Fruit fly (Drosophila melanogaster) whole organism, embryonic: ENCODE data around the gene CG11891.
A peak's percentile ranks its signal among the peaks of the same experiment; 100 is the strongest.

Source experiments
- Atf3 ChIP-seq: fragments of 200-800 bp; sonication (Bioruptor generic); optimal IDR thresholded peaks from 3 replicates; lab custom pipeline; 2016; ENCODE audit warnings: missing biosample characterization, missing genetic modification characterization
- Awh ChIP-seq: fragments of 200-800 bp; sonication (Bioruptor generic); IDR thresholded peaks from 2 replicates; pipeline ENCODE4, ENCODE4 v1.3.6; 2022; ENCODE audit warnings: missing biosample characterization, missing genetic modification characterization
- CG10147 ChIP-seq: fragments of 200-800 bp; sonication (Bioruptor generic); optimal IDR thresholded peaks from 2 replicates; lab custom pipeline; 2019; ENCODE audit warnings: missing biosample characterization, mild to moderate bottlenecking, missing genetic modification characterization, moderate library complexity
- CG11085 ChIP-seq: fragments of 200-800 bp; sonication (Bioruptor generic); IDR thresholded peaks from 2 replicates; pipeline ENCODE4 v1.3.6; 2022; ENCODE audit warnings: missing biosample characterization, missing genetic modification characterization
- CG11247 ChIP-seq: fragments of 200-800 bp; sonication (Bioruptor generic); IDR thresholded peaks from 2 replicates; pipeline ENCODE4 v1.3.6; 2022; ENCODE audit warnings: missing biosample characterization, missing genetic modification characterization
- CG11456 ChIP-seq: fragments of 200-800 bp; sonication (Bioruptor generic); IDR thresholded peaks from 3 replicates; pipeline ENCODE4 v1.3.6; 2022; ENCODE audit warnings: missing biosample characterization, missing genetic modification characterization
- CG12236 ChIP-seq: fragments of 200-800 bp; sonication (Bioruptor generic); optimal IDR thresholded peaks from 2 replicates; lab custom pipeline; 2016; ENCODE audit warnings: missing biosample characterization, missing genetic modification characterization
- CG15696 ChIP-seq: fragments of 200-800 bp; sonication (Bioruptor generic); optimal IDR thresholded peaks from 2 replicates; lab custom pipeline; 2019; ENCODE audit warnings: missing biosample characterization, mild to moderate bottlenecking, missing genetic modification characterization, moderate library complexity
- CG17612 ChIP-seq: fragments of 200-800 bp; sonication (Bioruptor generic); IDR thresholded peaks from 2 replicates; pipeline ENCODE4 v1.3.6; 2022; ENCODE audit warnings: missing biosample characterization, missing genetic modification characterization
- CG18011 ChIP-seq: fragments of 200-800 bp; sonication (Bioruptor generic); optimal IDR thresholded peaks from 2 replicates; lab custom pipeline; 2017; ENCODE audit warnings: missing biosample characterization, missing genetic modification characterization, mild to moderate bottlenecking, moderate library complexity, missing genotype
- CG1832 ChIP-seq: fragments of 200-800 bp; sonication (Bioruptor generic); optimal IDR thresholded peaks from 2 replicates; lab custom pipeline; 2017; ENCODE audit warnings: missing biosample characterization, mild to moderate bottlenecking, missing genetic modification characterization, inconsistent platforms
- CG31365 ChIP-seq: fragments of 200-800 bp; sonication (Bioruptor generic); optimal IDR thresholded peaks from 2 replicates; lab custom pipeline; 2018; ENCODE audit warnings: missing biosample characterization, mild to moderate bottlenecking, missing genetic modification characterization
- CG3163 ChIP-seq: fragments of 200-800 bp; sonication (Bioruptor generic); optimal IDR thresholded peaks from 3 replicates; lab custom pipeline; 2016; ENCODE audit warnings: missing biosample characterization, missing genetic modification characterization
- CG4424 ChIP-seq: fragments of 200-800 bp; sonication (Bioruptor generic); optimal IDR thresholded peaks from 3 replicates; lab custom pipeline; 2016; ENCODE audit warnings: missing biosample characterization, missing genetic modification characterization
- CG6765 ChIP-seq: fragments of 200-800 bp; sonication (Bioruptor generic); optimal IDR thresholded peaks from 3 replicates; lab custom pipeline; 2017; ENCODE audit warnings: missing biosample characterization, mild to moderate bottlenecking, missing genetic modification characterization
- CG7786 ChIP-seq: fragments of 200-800 bp; sonication (Bioruptor generic); optimal IDR thresholded peaks from 2 replicates; lab custom pipeline; 2016; ENCODE audit warnings: missing biosample characterization, missing genetic modification characterization
- CG8290 ChIP-seq, 3 experiments: fragments of 200-800 bp; sonication (Bioruptor generic); optimal IDR thresholded peaks; 2 replicates each; lab custom pipeline; 2016 to 2019; ENCODE audit warnings: missing biosample characterization in 3 of 3, missing genetic modification characterization in 3 of 3, mild to moderate bottlenecking in 2 of 3, moderate library complexity in 1 of 3
- CG9609 ChIP-seq: fragments of 200-800 bp; sonication (Bioruptor generic); optimal IDR thresholded peaks from 3 replicates; lab custom pipeline; 2016; ENCODE audit warnings: missing biosample characterization, missing genetic modification characterization
- CG9727 ChIP-seq: fragments of 200-800 bp; sonication (Bioruptor generic); optimal IDR thresholded peaks from 3 replicates; lab custom pipeline; 2017; ENCODE audit warnings: missing biosample characterization, mild to moderate bottlenecking, missing genetic modification characterization
- Deaf1 ChIP-seq: fragments of 200-800 bp; optimal IDR thresholded peaks from 3 replicates; lab custom pipeline; 2019; ENCODE audit warnings: missing biosample characterization, mild to moderate bottlenecking, missing genetic modification characterization, moderate library complexity
- E2f2 ChIP-seq: fragments of 200-800 bp; sonication (Bioruptor generic); IDR thresholded peaks from 2 replicates; pipeline ENCODE4 v1.3.6; 2022; ENCODE audit warnings: missing biosample characterization, missing genetic modification characterization
- ERR ChIP-seq: fragments of 200-800 bp; sonication (Bioruptor generic); optimal IDR thresholded peaks from 2 replicates; lab custom pipeline; 2016; ENCODE audit warnings: missing biosample characterization, missing genetic modification characterization
- HLH4C ChIP-seq: fragments of 200-800 bp; sonication (Bioruptor generic); IDR thresholded peaks from 3 replicates; pipeline ENCODE4 v1.3.6; 2022; ENCODE audit warnings: missing biosample characterization, missing genetic modification characterization; ENCODE audit not compliant: partially characterized antibody
- Hr39 ChIP-seq: fragments of >200 bp; optimal IDR thresholded peaks from 2 replicates; lab custom pipeline; 2017
- Med ChIP-seq: fragments of 200-800 bp; sonication (Bioruptor generic); peaks from one replicate; lab custom pipeline; 2016; ENCODE audit warnings: missing biosample characterization, missing genetic modification characterization, mild to moderate bottlenecking, inconsistent platforms, moderate library complexity
- PHDP ChIP-seq: fragments of 200-800 bp; sonication (Bioruptor generic); optimal IDR thresholded peaks from 3 replicates; lab custom pipeline; 2018; ENCODE audit warnings: missing biosample characterization, mild to moderate bottlenecking, missing genetic modification characterization, moderate library complexity
- Pdp1 ChIP-seq, 2 experiments: fragments of 200-800 bp; sonication (Bioruptor generic); optimal IDR thresholded peaks; 3 replicates each; lab custom pipeline; 2016; ENCODE audit warnings: missing biosample characterization in 2 of 2, missing genetic modification characterization in 2 of 2, mild to moderate bottlenecking in 1 of 2, moderate library complexity in 1 of 2
- Ravus ChIP-seq: fragments of 200-800 bp; sonication (Bioruptor generic); IDR thresholded peaks from 2 replicates; pipeline ENCODE4 v1.3.6; 2022; ENCODE audit warnings: missing biosample characterization, missing genetic modification characterization
- Sry-δ ChIP-seq: fragments of 200-800 bp; sonication (Bioruptor generic); optimal IDR thresholded peaks from 2 replicates; lab custom pipeline; 2016; ENCODE audit warnings: missing biosample characterization, missing genetic modification characterization
- Trl ChIP-seq, 3 experiments: fragments of >200 bp in 2 of 3; fragments of 200-800 bp in 1 of 3; sonication (Bioruptor generic) in 1 of 3; optimal IDR thresholded peaks; 2 replicates in 1 of 3; 3 replicates in 2 of 3; lab custom pipeline; 2016 to 2017; ENCODE audit warnings: missing biosample characterization in 1 of 3, missing genetic modification characterization in 1 of 3
- Xrp1 ChIP-seq: fragments of 200-800 bp; sonication (Bioruptor generic); IDR thresholded peaks from 2 replicates; pipeline ENCODE4 v1.3.6; 2022; ENCODE audit warnings: missing biosample characterization, missing genetic modification characterization
- ato ChIP-seq: fragments of 200-800 bp; sonication (Bioruptor generic); IDR thresholded peaks from 2 replicates; pipeline ENCODE4 v1.3.6; 2022; ENCODE audit warnings: missing biosample characterization, missing genetic modification characterization; ENCODE audit not compliant: partially characterized antibody
- bcd ChIP-seq: fragments of 200-800 bp; sonication (Bioruptor generic); optimal IDR thresholded peaks from 2 replicates; lab custom pipeline; 2017; ENCODE audit warnings: missing biosample characterization, mild to moderate bottlenecking, missing genetic modification characterization
- btn ChIP-seq: fragments of 200-800 bp; sonication (Bioruptor generic); optimal IDR thresholded peaks from 2 replicates; lab custom pipeline; 2016; ENCODE audit warnings: missing biosample characterization, missing genetic modification characterization
- caup ChIP-seq: fragments of 200-800 bp; sonication (Bioruptor generic); optimal IDR thresholded peaks from 3 replicates; lab custom pipeline; 2017; ENCODE audit warnings: missing biosample characterization, mild to moderate bottlenecking, missing genetic modification characterization, moderate library complexity; ENCODE audit not compliant: severe bottlenecking
- chinmo ChIP-seq: fragments of 200-800 bp; sonication (Bioruptor generic); IDR thresholded peaks from 4 replicates; pipeline ENCODE4 v1.3.6; 2022; ENCODE audit warnings: missing biosample characterization, missing genetic modification characterization; ENCODE audit not compliant: partially characterized antibody
- danr ChIP-seq: fragments of 200-800 bp; sonication (Bioruptor generic); IDR thresholded peaks from 2 replicates; pipeline ENCODE4 v1.3.6; 2022; ENCODE audit warnings: missing biosample characterization, missing genetic modification characterization
- eyg ChIP-seq: fragments of 200-800 bp; sonication (Bioruptor generic); optimal IDR thresholded peaks from 3 replicates; lab custom pipeline; 2016; ENCODE audit warnings: missing biosample characterization, missing genetic modification characterization
- gem ChIP-seq: fragments of 200-800 bp; sonication (Bioruptor generic); optimal IDR thresholded peaks from 2 replicates; lab custom pipeline; 2019; ENCODE audit warnings: missing biosample characterization, mild to moderate bottlenecking, missing genetic modification characterization, moderate library complexity
- grn ChIP-seq: fragments of 200-800 bp; sonication (Bioruptor generic); optimal IDR thresholded peaks from 3 replicates; lab custom pipeline; 2017; ENCODE audit warnings: missing biosample characterization, missing genetic modification characterization
- hb ChIP-seq: fragments of 200-800 bp; sonication (Bioruptor generic); IDR thresholded peaks from 3 replicates; pipeline ENCODE4 v1.3.6; 2022; ENCODE audit warnings: missing biosample characterization, missing genetic modification characterization; ENCODE audit not compliant: partially characterized antibody
- lola ChIP-seq, 3 experiments: fragments of >200 bp in 2 of 3; fragments of 200-800 bp in 1 of 3; sonication (Bioruptor generic) in 1 of 3; optimal IDR thresholded peaks; 2 replicates each; lab custom pipeline; 2017 to 2019; ENCODE audit warnings: missing biosample characterization in 3 of 3, missing genetic modification characterization in 3 of 3, mild to moderate bottlenecking in 1 of 3, moderate library complexity in 1 of 3
- nerfin-2 ChIP-seq: fragments of 200-800 bp; sonication (Bioruptor generic); IDR thresholded peaks from 2 replicates; pipeline ENCODE4 v1.3.6; 2022; ENCODE audit warnings: missing biosample characterization, missing genetic modification characterization; ENCODE audit not compliant: partially characterized antibody
- org-1 ChIP-seq: fragments of 200-800 bp; sonication (Bioruptor generic); optimal IDR thresholded peaks from 2 replicates; lab custom pipeline; 2017; ENCODE audit warnings: missing biosample characterization, missing genetic modification characterization
- pb ChIP-seq: fragments of 200-800 bp; sonication (Bioruptor generic); optimal IDR thresholded peaks from 3 replicates; lab custom pipeline; 2016; ENCODE audit warnings: missing biosample characterization, missing genetic modification characterization
- sd ChIP-seq: fragments of 200-800 bp; sonication (Bioruptor generic); optimal IDR thresholded peaks from 3 replicates; lab custom pipeline; 2018; ENCODE audit warnings: missing biosample characterization, mild to moderate bottlenecking, missing genetic modification characterization, moderate library complexity
- sens ChIP-seq: fragments of 200-800 bp; sonication (Bioruptor generic); peaks from one replicate; lab custom pipeline; 2016; ENCODE audit warnings: missing biosample characterization, missing genetic modification characterization
- sisA ChIP-seq: fragments of 200-800 bp; sonication (Bioruptor generic); IDR thresholded peaks from 2 replicates; pipeline ENCODE4 v1.3.6; 2022; ENCODE audit warnings: missing biosample characterization, missing genetic modification characterization
- ttk ChIP-seq: fragments of 200-800 bp; sonication (Bioruptor generic); IDR thresholded peaks from 2 replicates; pipeline ENCODE4 v2.1.2; 2022; ENCODE audit warnings: missing biosample characterization, missing genetic modification characterization
- wor ChIP-seq: fragments of 200-800 bp; sonication (Bioruptor generic); IDR thresholded peaks from 2 replicates; pipeline ENCODE4 v1.3.6; 2022; ENCODE audit warnings: missing biosample characterization, missing genetic modification characterization

Gene CG11891

dm6 chr3R:25313771-25314170 lies 43.8 kb downstream of the CG11891 start, which contains the start of gene CG31087 (continued):
- TF ChIP-seq CG1832 (GFP tag; lab: Kevin White, UChicago) (no peak), eyg (GFP tag; lab: Kevin White, UChicago) (no peak), org-1 (GFP tag; lab: Kevin White, UChicago) (no peak), CG4424 (GFP tag; lab: Kevin White, UChicago) (no peak), Sry-δ (GFP tag; lab: Kevin White, UChicago) (no peak), sd (tag; lab: Kevin White, UChicago) (peak; percentile 2), ERR (GFP tag; lab: Kevin White, UChicago) (no peak), Awh (GFP tag; lab: Robert Waterston, UW) (no peak), CG17612 (GFP tag; lab: Robert Waterston, UW) (no peak), CG11085 (no peak), E2f2 (GFP tag; lab: Robert Waterston, UW) (no peak), CG9609 (GFP tag; lab: Kevin White, UChicago) (no peak), CG9727 (no peak), CG12236 (GFP tag; lab: Kevin White, UChicago) (no peak), CG11456 (GFP tag; lab: Robert Waterston, UW) (no peak), pb (GFP tag; lab: Kevin White, UChicago) (no peak), Atf3 (GFP tag; lab: Kevin White, UChicago) (no peak), CG11247 (GFP tag; lab: Robert Waterston, UW) (no peak), grn (peak; percentile 12), ttk (GFP tag; lab: Robert Waterston, UW) (no peak), chinmo (0 out of 4 replicates have a peak, but pooled peaks have one; percentile 57), danr (GFP tag; lab: Robert Waterston, UW) (no peak), Deaf1 (peak; percentile 51)

- TF ChIP-seq CG31365 (no peak), PHDP (tag; lab: Kevin White, UChicago) (peak; percentile 1), sens (GFP tag; lab: Kevin White, UChicago) (peak; percentile 18), lola (GFP tag; optimal IDR thresholded peaks at IDR 0.05; lab: Kevin White, UChicago) (no peak), Trl (optimal IDR thresholded peaks at IDR 0.05; lab: Kevin White, UChicago) (peak in 1 of 2 experiments; percentile 18), Trl (GFP tag; optimal IDR thresholded peaks at IDR 0.05; lab: Kevin White, UChicago) (no peak), CG8290 (GFP tag; optimal IDR thresholded peaks at IDR 0.05; lab: Kevin White, UChicago) (no peak), CG8290 (tag; optimal IDR thresholded peaks at IDR 0.05; lab: Kevin White, UChicago) (peak in 1 of 2 experiments; percentile 13), CG18011 (GFP tag; lab: Kevin White, UChicago) (no peak), gem (tag; lab: Kevin White, UChicago) (no peak), Hr39 (no peak), Med (peak; percentile 42), CG3163 (GFP tag; lab: Kevin White, UChicago) (peak; percentile 44), hb (no peak), wor (GFP tag; lab: Robert Waterston, UW) (no peak), Xrp1 (GFP tag; lab: Robert Waterston, UW) (no peak), CG15696 (no peak), Awh (GFP tag; lab: Robert Waterston, UW) (no peak), CG7786 (GFP tag; lab: Kevin White, UChicago) (no peak), chinmo (0 out of 4 replicates have a peak, but pooled peaks have one; percentile 24)
These were observed 46.0 kb downstream of the CG11891 start, which contains the start of gene CG10559 for dm6 chr3R:25316016-25316415. Gene CG10559 (minus strand): TSS chr3R:25316116.

- TF ChIP-seq HLH4C (GFP tag; lab: Robert Waterston, UW) (no peak), bcd (GFP tag; lab: Kevin White, UChicago) (no peak), Ravus (GFP tag; lab: Robert Waterston, UW) (no peak), caup (GFP tag; lab: Kevin White, UChicago) (no peak), btn (GFP tag; lab: Kevin White, UChicago) (no peak), CG10147 (no peak), sisA (GFP tag; lab: Robert Waterston, UW) (no peak), CG6765 (GFP tag; lab: Kevin White, UChicago) (no peak), nerfin-2 (GFP tag; lab: Robert Waterston, UW) (no peak), Pdp1 (GFP tag; optimal IDR thresholded peaks at IDR 0.05; lab: Kevin White, UChicago) (no peak), ato (no peak)
These were observed 48.0 kb downstream of the CG11891 start, which contains the start of gene CG10553 for dm6 chr3R:25318011-25318410. Gene CG10553 (minus strand): TSS chr3R:25318111.
